Worm (Caenorhabditis elegans): ENCODE measurements around the gene lin-46.

DNA sequence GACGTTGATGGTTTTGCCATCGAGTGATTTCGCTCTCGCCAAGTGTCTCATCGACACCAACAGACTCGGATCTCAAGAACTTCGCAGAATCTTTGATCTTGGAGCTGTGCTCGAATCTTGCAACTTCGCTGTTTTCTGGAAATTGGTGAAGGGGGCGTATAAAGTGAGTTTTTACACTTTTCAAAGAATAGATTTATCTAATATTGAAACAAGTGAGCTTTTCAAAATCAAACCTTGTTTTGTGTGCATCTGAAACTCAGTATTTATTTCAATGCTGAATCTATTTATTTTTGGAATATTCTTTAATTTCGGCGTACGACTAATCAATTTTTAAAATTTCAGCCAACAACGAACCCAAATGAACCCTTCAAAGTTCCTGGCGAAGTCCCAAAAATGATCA lies 14.4 kb upstream of the lin-46 start:
- TF ChIP-seq mab-5 (tag; optimal IDR thresholded peaks at IDR 0.05) (no peak), fos-1 (tag; optimal IDR thresholded peaks at IDR 0.05) (no peak), nhr-10 (tag; optimal IDR thresholded peaks at IDR 0.05) (no peak), crh-2 (tag; optimal IDR thresholded peaks at IDR 0.05) (no peak), ztf-4 (tag; optimal IDR thresholded peaks at IDR 0.05) (no peak), zag-1 (tag; optimal IDR thresholded peaks at IDR 0.05) (no peak), lin-11 (tag; optimal IDR thresholded peaks at IDR 0.05) (no peak), nhr-11 (tag; optimal IDR thresholded peaks at IDR 0.05) (no peak), lin-13 (GFP tag; optimal IDR thresholded peaks at IDR 0.05) (no peak), nhr-77 (tag; optimal IDR thresholded peaks at IDR 0.05) (no peak), unc-62 (GFP tag; optimal IDR thresholded peaks at IDR 0.05) (no peak), snpc-4 (tag; optimal IDR thresholded peaks at IDR 0.05) (no peak), nhr-12 (tag; optimal IDR thresholded peaks at IDR 0.05) (no peak)
